Worm (Caenorhabditis elegans) whole organism, L4 larva: ENCODE data around the gene T05H4.15.

ENCODE experiments used
- ceh-28 ChIP-seq: fragments of 150-350 bp; optimal IDR thresholded peaks from 2 replicates; lab custom pipeline; 2014; ENCODE audit warnings: missing biosample characterization, missing genetic modification reagents, missing genetic modification characterization
- egl-27 ChIP-seq: sonication (generic microtip); optimal IDR thresholded peaks from 3 replicates; lab custom pipeline; 2017; ENCODE audit warnings: missing biosample characterization, missing genetic modification reagents, missing genetic modification characterization
- nhr-77 ChIP-seq: fragments of 150-350 bp; optimal IDR thresholded peaks from 2 replicates; lab custom pipeline; 2014; ENCODE audit warnings: missing biosample characterization, missing genetic modification characterization
- pqm-1 ChIP-seq: sonication (generic microtip); optimal IDR thresholded peaks from 2 replicates; lab custom pipeline; 2017; ENCODE audit warnings: missing biosample characterization, missing genetic modification characterization
- snpc-4 ChIP-seq: fragments of 150-350 bp; optimal IDR thresholded peaks from 2 replicates; lab custom pipeline; 2014; ENCODE audit warnings: missing biosample characterization, missing genetic modification characterization
- zag-1 ChIP-seq: fragments of 150-350 bp; optimal IDR thresholded peaks from 2 replicates; lab custom pipeline; 2014; ENCODE audit warnings: missing biosample characterization, missing genetic modification characterization

DNA sequence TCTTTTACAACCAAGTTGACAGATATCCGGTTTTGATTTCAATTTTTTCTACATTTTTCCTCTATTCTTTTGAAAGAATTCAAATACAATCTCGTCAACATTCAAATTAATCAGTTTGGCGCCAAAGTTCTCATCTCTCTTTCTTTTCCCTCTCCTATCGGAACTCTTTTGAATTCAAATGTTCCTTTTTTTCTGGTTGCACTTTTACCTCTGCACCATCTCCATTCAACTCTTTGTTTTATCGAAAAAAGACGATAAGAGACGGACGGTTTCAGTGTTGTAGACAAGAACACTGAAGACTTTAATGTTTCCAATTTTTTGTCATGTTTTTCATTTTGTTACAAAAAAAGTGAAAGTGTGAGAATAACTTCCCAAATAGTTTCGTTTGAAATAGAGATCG is 34.5 kb upstream of the T05H4.15 start:
- TF ChIP-seq egl-27 (tag; lab: Kevin White, UChicago) (no peak), pqm-1 (peak; percentile 90), nhr-77 (peak; percentile 43), snpc-4 (no peak), zag-1 (tag; lab: Kevin White, UChicago) (no peak), ceh-28 (tag; lab: Kevin White, UChicago) (no peak)
